Worm (Caenorhabditis elegans): ENCODE measurements around the gene bus-1.

DNA sequence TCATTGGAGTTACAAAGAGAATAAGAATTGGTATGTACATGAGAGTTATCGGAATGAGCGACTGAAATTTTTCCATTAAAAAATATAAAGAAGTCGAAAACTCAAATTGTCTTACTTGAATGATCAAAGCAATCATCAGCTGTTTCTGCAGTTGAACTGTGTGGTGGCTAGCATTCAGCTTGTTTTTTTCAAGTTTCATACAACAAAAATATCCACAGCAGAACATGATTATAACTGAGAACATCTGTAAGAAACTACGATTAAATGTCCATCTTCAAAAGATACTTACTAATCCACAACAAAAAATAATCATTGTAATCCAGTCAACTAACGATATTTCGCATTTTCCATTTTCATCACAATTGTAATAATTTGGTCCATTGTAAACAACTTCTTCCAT, 39.8 kb downstream of the bus-1 start:
- TF ChIP-seq him-1 (tag; optimal IDR thresholded peaks at IDR 0.05) (no peak), W03F9.2 (tag; optimal IDR thresholded peaks at IDR 0.05) (no peak), dao-5 (tag; optimal IDR thresholded peaks at IDR 0.05) (no peak)

All from whole organism, L4/young adult.